Fruit fly (Drosophila melanogaster) whole organism, prepupa: ENCODE data around the gene Nopp140.

ENCODE experiments used
- CG32006 ChIP-seq: fragments of 200-800 bp; sonication (Bioruptor generic); optimal IDR thresholded peaks from 3 replicates; lab custom pipeline; 2017; ENCODE audit warnings: missing biosample characterization, mild to moderate bottlenecking, missing genetic modification characterization
- CG6163 ChIP-seq: fragments of 200-800 bp; sonication (Bioruptor generic); IDR thresholded peaks from 3 replicates; pipeline ENCODE4 v1.3.6; 2022; ENCODE audit warnings: missing biosample characterization, missing genetic modification characterization

- TF ChIP-seq CG32006 (GFP tag; lab: Kevin White, UChicago) (no peak), CG6163 (GFP tag; lab: Robert Waterston, UW) (no peak)
Observed at dm6 chr3L:21830125-21830524, 2.4 kb upstream of the Nopp140 start.
